Worm (Caenorhabditis elegans) whole organism, L3 larva: ENCODE measurements around the gene F28F8.7.
"Not testable (repeated sequence)": the region's sequence is repeated elsewhere in the genome, so short reads cannot be mapped to it uniquely, and the experiment has no call there.

Experiments
- lin-39 ChIP-seq: fragments of 150-350 bp; optimal IDR thresholded peaks from 2 replicates; lab custom pipeline; 2018; ENCODE audit warnings: missing biosample characterization, missing genetic modification reagents, missing genetic modification characterization
- nhr-237 ChIP-seq: fragments of 150-350 bp; optimal IDR thresholded peaks from 2 replicates; lab custom pipeline; 2014; ENCODE audit warnings: missing biosample characterization, missing genetic modification characterization
- skn-1 ChIP-seq: fragments of 150-350 bp; optimal IDR thresholded peaks from 2 replicates; lab custom pipeline; 2014; ENCODE audit warnings: missing biosample characterization, missing genetic modification characterization

ce11 chrV:15581440-15581839 lies 9.0 kb downstream of the F28F8.7 start:
- TF ChIP-seq nhr-237 (tag; lab: Kevin White, UChicago); lin-39; skn-1: not testable (repeated sequence)
